Worm (Caenorhabditis elegans) whole organism, L2 larva: Measurements from ENCODE around the gene lnp-1.

Experiments
- C34F6.9 ChIP-seq: fragments of 150-350 bp; optimal IDR thresholded peaks from 2 replicates; lab custom pipeline; 2014; ENCODE audit warnings: missing biosample characterization, missing genetic modification characterization
- F13H6.1 ChIP-seq: sonication (generic microtip); optimal IDR thresholded peaks from 2 replicates; lab custom pipeline; 2016; ENCODE audit warnings: missing genetic modification characterization, missing compliant biosample characterization
- Y55F3AM.14 ChIP-seq: fragments of 200-800 bp; sonication (Bioruptor generic); optimal IDR thresholded peaks from 2 replicates; lab custom pipeline; 2018; ENCODE audit warnings: mild to moderate bottlenecking, missing genetic modification characterization, missing compliant biosample characterization
- ZK546.5 ChIP-seq: sonication (generic microtip); optimal IDR thresholded peaks from 2 replicates; lab custom pipeline; 2017; ENCODE audit warnings: missing biosample characterization, missing genetic modification characterization
- alr-1 ChIP-seq: fragments of 150-350 bp; optimal IDR thresholded peaks from 2 replicates; lab custom pipeline; 2014; ENCODE audit warnings: missing biosample characterization, missing genetic modification characterization
- aly-2 ChIP-seq: fragments of 150-350 bp; optimal IDR thresholded peaks from 2 replicates; lab custom pipeline; 2014; ENCODE audit warnings: missing biosample characterization, missing genetic modification characterization
- ama-1 ChIP-seq: fragments of 150-350 bp; optimal IDR thresholded peaks from 2 replicates; lab custom pipeline; 2018; ENCODE audit warnings: inconsistent platforms
- ceh-16 ChIP-seq: fragments of 150-350 bp; optimal IDR thresholded peaks from 2 replicates; lab custom pipeline; 2014; ENCODE audit warnings: missing biosample characterization, missing genetic modification characterization
- crh-2 ChIP-seq: sonication (generic microtip); optimal IDR thresholded peaks from 2 replicates; lab custom pipeline; 2017; ENCODE audit warnings: missing biosample characterization, missing genetic modification characterization
- egl-27 ChIP-seq: sonication (generic microtip); optimal IDR thresholded peaks from 3 replicates; lab custom pipeline; 2017; ENCODE audit warnings: missing biosample characterization, missing genetic modification reagents, missing genetic modification characterization
- elt-1 ChIP-seq: fragments of 150-350 bp; optimal IDR thresholded peaks from 2 replicates; lab custom pipeline; 2014; ENCODE audit warnings: missing biosample characterization, missing genetic modification characterization
- elt-3 ChIP-seq: sonication (generic microtip); optimal IDR thresholded peaks from 2 replicates; lab custom pipeline; 2017; ENCODE audit warnings: missing biosample characterization, missing genetic modification characterization
- fos-1 ChIP-seq: fragments of 150-350 bp; optimal IDR thresholded peaks from 2 replicates; lab custom pipeline; 2014; ENCODE audit warnings: missing biosample characterization, missing genetic modification characterization
- lin-11 ChIP-seq: fragments of 150-350 bp; sonication (generic microtip); optimal IDR thresholded peaks from 2 replicates; lab custom pipeline; 2014; ENCODE audit warnings: missing biosample characterization, missing genetic modification characterization, inconsistent platforms, mixed read lengths
- lin-13 ChIP-seq: fragments of 150-350 bp; optimal IDR thresholded peaks from 2 replicates; lab custom pipeline; 2014; ENCODE audit warnings: missing biosample characterization, missing genetic modification reagents, missing genetic modification characterization
- lsy-2 ChIP-seq, 2 experiments: fragments of 150-350 bp in 1 of 2; sonication (generic microtip) in 1 of 2; optimal IDR thresholded peaks; 2 replicates each; lab custom pipeline; 2014 to 2017; ENCODE audit warnings: missing biosample characterization in 2 of 2, missing genetic modification characterization in 2 of 2
- mab-5 ChIP-seq: fragments of 150-350 bp; optimal IDR thresholded peaks from 2 replicates; lab custom pipeline; 2014; ENCODE audit warnings: missing biosample characterization, missing genetic modification characterization
- mbf-1 ChIP-seq: sonication (generic microtip); optimal IDR thresholded peaks from 2 replicates; lab custom pipeline; 2017; ENCODE audit warnings: missing biosample characterization, missing genetic modification characterization
- mdl-1 ChIP-seq, 2 experiments: fragments of 150-350 bp in 1 of 2; sonication (generic microtip) in 1 of 2; optimal IDR thresholded peaks; 2 replicates each; lab custom pipeline; 2017; ENCODE audit warnings: missing biosample characterization in 2 of 2, missing genetic modification characterization in 2 of 2
- nhr-129 ChIP-seq: fragments of 150-350 bp; optimal IDR thresholded peaks from 2 replicates; lab custom pipeline; 2014; ENCODE audit warnings: missing biosample characterization, missing genetic modification characterization
- nhr-21 ChIP-seq: fragments of 150-350 bp; optimal IDR thresholded peaks from 2 replicates; lab custom pipeline; 2014; ENCODE audit warnings: missing biosample characterization, missing genetic modification characterization
- nhr-23 ChIP-seq: fragments of 150-350 bp; optimal IDR thresholded peaks from 2 replicates; lab custom pipeline; 2014; ENCODE audit warnings: missing biosample characterization, missing genetic modification reagents, missing genetic modification characterization
- nhr-237 ChIP-seq: fragments of 150-350 bp; optimal IDR thresholded peaks from 2 replicates; lab custom pipeline; 2014; ENCODE audit warnings: missing biosample characterization, missing genetic modification characterization
- nhr-25 ChIP-seq: fragments of 150-350 bp; sonication (generic microtip); optimal IDR thresholded peaks from 3 replicates; lab custom pipeline; 2014; ENCODE audit warnings: missing biosample characterization, missing genetic modification characterization
- nhr-77 ChIP-seq: fragments of 150-350 bp; optimal IDR thresholded peaks from 2 replicates; lab custom pipeline; 2014; ENCODE audit warnings: missing biosample characterization, missing genetic modification characterization
- peb-1 ChIP-seq: fragments of 150-350 bp; optimal IDR thresholded peaks from 2 replicates; lab custom pipeline; 2014; ENCODE audit warnings: missing biosample characterization, missing genetic modification characterization
- sem-4 ChIP-seq: fragments of 150-350 bp; optimal IDR thresholded peaks from 2 replicates; lab custom pipeline; 2014; ENCODE audit warnings: missing biosample characterization, missing genetic modification reagents, missing genetic modification characterization
- skn-1 ChIP-seq: sonication (generic microtip); optimal IDR thresholded peaks from 2 replicates; lab custom pipeline; 2017; ENCODE audit warnings: missing biosample characterization, missing genetic modification characterization
- sma-3 ChIP-seq: sonication (generic microtip); optimal IDR thresholded peaks from 2 replicates; lab custom pipeline; 2016; ENCODE audit warnings: missing genetic modification reagents, missing genetic modification characterization, missing compliant biosample characterization
- sma-9 ChIP-seq, 2 experiments: fragments of 150-350 bp in 1 of 2; sonication (generic microtip) in 1 of 2; optimal IDR thresholded peaks; 2 replicates each; lab custom pipeline; 2014 to 2016; ENCODE audit warnings: missing genetic modification characterization in 2 of 2, mild to moderate bottlenecking in 1 of 2, missing biosample characterization in 1 of 2, missing compliant biosample characterization in 1 of 2, missing genetic modification reagents in 1 of 2, moderate library complexity in 1 of 2
- snpc-4 ChIP-seq: fragments of 150-350 bp; optimal IDR thresholded peaks from 2 replicates; lab custom pipeline; 2014; ENCODE audit warnings: missing biosample characterization, missing genetic modification characterization
- unc-55 ChIP-seq: fragments of 150-350 bp; sonication (generic microtip); optimal IDR thresholded peaks from 3 replicates; lab custom pipeline; 2014; ENCODE audit warnings: missing biosample characterization, missing genetic modification reagents, missing genetic modification characterization
- zag-1 ChIP-seq: fragments of 150-350 bp; optimal IDR thresholded peaks from 2 replicates; lab custom pipeline; 2014; ENCODE audit warnings: missing biosample characterization, missing genetic modification characterization
- ztf-1 ChIP-seq: fragments of 200-800 bp; sonication (Bioruptor generic); conservative IDR thresholded peaks from 2 replicates; pipeline ENCODE4 v1.3.6; 2022; ENCODE audit warnings: missing genetic modification characterization, missing compliant biosample characterization
- ztf-4 ChIP-seq: fragments of 150-350 bp; optimal IDR thresholded peaks from 2 replicates; lab custom pipeline; 2014; ENCODE audit warnings: missing biosample characterization, missing genetic modification characterization

lnp-1 gene

ce11 chrX:4553033-4553432 lies 35.5 kb upstream of the lnp-1 start:
- no peak for TF ChIP-seq ama-1 (lab: Kevin White, UChicago)
- TF ChIP-seq elt-1 = no peak
- TF ChIP-seq nhr-25 (tag; lab: Kevin White, UChicago) = no peak
- peak; percentile 8 for TF ChIP-seq sma-9 (GFP tag; optimal IDR thresholded peaks at IDR 0.05; lab: Kevin White, UChicago)
- no peak for TF ChIP-seq sma-9 (tag; optimal IDR thresholded peaks at IDR 0.05; lab: Kevin White, UChicago)
- TF ChIP-seq Y55F3AM.14 = no peak
- TF ChIP-seq ceh-16 (tag; lab: Kevin White, UChicago) = no peak
- no peak for TF ChIP-seq elt-3 (tag; lab: Kevin White, UChicago)
- TF ChIP-seq, all 48 proteins: peak for 1

- TF ChIP-seq aly-2 (tag; lab: Kevin White, UChicago) (no peak), C34F6.9 (tag; lab: Kevin White, UChicago) (no peak), lsy-2 (tag; optimal IDR thresholded peaks at IDR 0.05; lab: Kevin White, UChicago) (no peak), egl-27 (tag; lab: Kevin White, UChicago) (no peak), lin-11 (tag; lab: Kevin White, UChicago) (no peak), nhr-21 (tag; lab: Kevin White, UChicago) (no peak), snpc-4 (tag; lab: Kevin White, UChicago) (no peak), ama-1 (lab: Kevin White, UChicago) (no peak), fos-1 (tag; lab: Kevin White, UChicago) (no peak), lin-13 (GFP tag; lab: Kevin White, UChicago) (no peak), alr-1 (no peak), ZK546.5 (tag; lab: Kevin White, UChicago) (no peak), Y55F3AM.14 (no peak), mab-5 (no peak), F13H6.1 (tag; lab: Kevin White, UChicago) (peak; percentile 17), ztf-1 (GFP tag; lab: Robert Waterston, UW) (no peak), sem-4 (no peak), mbf-1 (tag; lab: Kevin White, UChicago) (no peak), skn-1 (no peak), mdl-1 (tag; optimal IDR thresholded peaks at IDR 0.05; lab: Kevin White, UChicago) (no peak), sma-9 (GFP tag; optimal IDR thresholded peaks at IDR 0.05; lab: Kevin White, UChicago) (peak; percentile 6), sma-9 (tag; optimal IDR thresholded peaks at IDR 0.05; lab: Kevin White, UChicago) (no peak), nhr-129 (tag; lab: Kevin White, UChicago) (peak; percentile 16), peb-1 (no peak), elt-3 (tag; lab: Kevin White, UChicago) (no peak), nhr-25 (tag; lab: Kevin White, UChicago) (no peak), nhr-77 (tag; lab: Kevin White, UChicago) (no peak), ztf-4 (tag; lab: Kevin White, UChicago) (no peak)
Observed at ce11 chrX:4553491-4553890, 35.1 kb upstream of the lnp-1 start.

ce11 chrX:4554385-4554784 lies 34.2 kb upstream of the lnp-1 start, which contains the start of gene ham-2:
ham-2 (plus strand) TSS chrX:4554685.
- TF ChIP-seq ama-1 (lab: Kevin White, UChicago) = no peak
- no peak for TF ChIP-seq nhr-21 (tag; lab: Kevin White, UChicago)
- no peak for TF ChIP-seq nhr-25 (tag; lab: Kevin White, UChicago)
- no peak for TF ChIP-seq ceh-16 (tag; lab: Kevin White, UChicago)
- no peak for TF ChIP-seq alr-1
- TF ChIP-seq lin-11 (tag; lab: Kevin White, UChicago) = no peak
- TF ChIP-seq mdl-1 (tag; optimal IDR thresholded peaks at IDR 0.05; lab: Kevin White, UChicago) = no peak
- no peak for TF ChIP-seq C34F6.9 (tag; lab: Kevin White, UChicago)
- TF ChIP-seq sem-4 = no peak
- no peak for TF ChIP-seq sma-9 (GFP tag; optimal IDR thresholded peaks at IDR 0.05; lab: Kevin White, UChicago)
- TF ChIP-seq sma-9 (tag; optimal IDR thresholded peaks at IDR 0.05; lab: Kevin White, UChicago) = no peak
- no peak for TF ChIP-seq egl-27 (tag; lab: Kevin White, UChicago)
- no peak for TF ChIP-seq lsy-2 (tag; optimal IDR thresholded peaks at IDR 0.05; lab: Kevin White, UChicago)
- TF ChIP-seq nhr-77 (tag; lab: Kevin White, UChicago) = no peak
- TF ChIP-seq skn-1 = no peak
- no peak for TF ChIP-seq nhr-23
- no peak for TF ChIP-seq zag-1
- TF ChIP-seq crh-2 = no peak
- no peak for TF ChIP-seq elt-3 (tag; lab: Kevin White, UChicago)
- no peak for TF ChIP-seq nhr-237 (tag; lab: Kevin White, UChicago)
- no peak for TF ChIP-seq unc-55

ce11 chrX:4556028-4556427 lies 32.5 kb upstream of the lnp-1 start:
- TF ChIP-seq skn-1 = no peak
- TF ChIP-seq nhr-23 = no peak
- peak; percentile 34 for TF ChIP-seq nhr-25 (tag; lab: Kevin White, UChicago)
- no peak for TF ChIP-seq fos-1 (tag; lab: Kevin White, UChicago)
- no peak for TF ChIP-seq sma-3 (GFP tag; lab: Kevin White, UChicago)
- TF ChIP-seq sem-4 = peak; percentile 20
- no peak for TF ChIP-seq C34F6.9 (tag; lab: Kevin White, UChicago)
